Worm (Caenorhabditis elegans) whole organism, L1 larva: ENCODE results near the gene C35A5.3.
A peak's percentile ranks its signal among the peaks of the same experiment; 100 is the strongest.

Experiments used
- alr-1 ChIP-seq: fragments of 200-800 bp; sonication (Bioruptor generic); optimal IDR thresholded peaks from 2 replicates; lab custom pipeline; 2018; ENCODE audit warnings: borderline replicate concordance, mild to moderate bottlenecking, missing genetic modification characterization, missing compliant biosample characterization
- ama-1 ChIP-seq: fragments of 150-350 bp; optimal IDR thresholded peaks from 2 replicates; lab custom pipeline; 2014
- ceh-63 ChIP-seq: fragments of 200-800 bp; sonication (Bioruptor generic); optimal IDR thresholded peaks from 2 replicates; lab custom pipeline; 2018; ENCODE audit warnings: mild to moderate bottlenecking, missing genetic modification characterization, missing compliant biosample characterization
- ceh-82 ChIP-seq, 3 experiments: fragments of 150-350 bp in 1 of 3; sonication (generic microtip) in 2 of 3; optimal IDR thresholded peaks; 2 replicates each; lab custom pipeline; 2014 to 2017; ENCODE audit warnings: missing biosample characterization in 3 of 3, missing genetic modification characterization in 3 of 3
- ceh-88 ChIP-seq: fragments of 200-800 bp; sonication (Bioruptor generic); IDR thresholded peaks from 2 replicates; pipeline ENCODE4 v1.3.6; 2022; ENCODE audit warnings: missing genetic modification characterization, missing compliant biosample characterization
- egl-13 ChIP-seq: sonication (generic microtip); optimal IDR thresholded peaks from 2 replicates; lab custom pipeline; 2016; ENCODE audit warnings: missing genotype, missing genetic modification reagents, missing genetic modification characterization, missing compliant biosample characterization
- egl-27 ChIP-seq, 2 experiments: fragments of 150-350 bp in 1 of 2; sonication (generic microtip); optimal IDR thresholded peaks; 3 replicates each; lab custom pipeline; 2017 to 2018; ENCODE audit warnings: missing biosample characterization in 2 of 2, missing genetic modification characterization in 2 of 2, missing genetic modification reagents in 2 of 2
- fkh-10 ChIP-seq: sonication (generic microtip); optimal IDR thresholded peaks from 2 replicates; lab custom pipeline; 2017; ENCODE audit warnings: missing biosample characterization, missing genetic modification reagents, missing genetic modification characterization
- hlh-4 ChIP-seq: sonication (generic microtip); optimal IDR thresholded peaks from 2 replicates; lab custom pipeline; 2016; ENCODE audit warnings: mild to moderate bottlenecking, missing genetic modification characterization, missing compliant biosample characterization
- isw-1 ChIP-seq: fragments of 200-800 bp; sonication (Bioruptor generic); IDR thresholded peaks from 2 replicates; pipeline ENCODE4 v1.3.6; 2022; ENCODE audit warnings: missing genetic modification characterization, missing compliant biosample characterization
- lin-13 ChIP-seq: fragments of 150-350 bp; optimal IDR thresholded peaks from 2 replicates; lab custom pipeline; 2014; ENCODE audit warnings: missing biosample characterization, missing genetic modification reagents, missing genetic modification characterization
- nhr-11 ChIP-seq: fragments of 150-350 bp; optimal IDR thresholded peaks from 2 replicates; lab custom pipeline; 2014; ENCODE audit warnings: missing biosample characterization, missing genetic modification characterization
- nhr-237 ChIP-seq: fragments of 150-350 bp; optimal IDR thresholded peaks from 2 replicates; lab custom pipeline; 2014; ENCODE audit warnings: missing biosample characterization, missing genetic modification characterization
- unc-62 ChIP-seq: fragments of 150-350 bp; optimal IDR thresholded peaks from 2 replicates; lab custom pipeline; 2014; ENCODE audit warnings: missing biosample characterization, missing genetic modification reagents, missing genetic modification characterization

ce11 chrV:10468190-10468589 lies 33.0 kb downstream of the C35A5.3 start, which contains the start of gene egl-9:
- TF ChIP-seq ama-1 (lab: Kevin White, UChicago) (peak; percentile 64), hlh-4 (no peak), egl-27 (tag; optimal IDR thresholded peaks at IDR 0.05; lab: Kevin White, UChicago) (no peak), nhr-237 (tag; lab: Kevin White, UChicago) (no peak), ceh-88 (GFP tag; lab: Robert Waterston, UW) (no peak), egl-13 (tag; lab: Kevin White, UChicago) (no peak), lin-13 (GFP tag; lab: Kevin White, UChicago) (no peak), ceh-82 (tag; optimal IDR thresholded peaks at IDR 0.05; lab: Kevin White, UChicago) (no peak), alr-1 (tag; lab: Kevin White, UChicago) (no peak), isw-1 (GFP tag; lab: Robert Waterston, UW) (no peak), nhr-11 (tag; lab: Kevin White, UChicago) (no peak), unc-62 (GFP tag; lab: Kevin White, UChicago) (no peak), ceh-63 (GFP tag; lab: Kevin White, UChicago) (no peak), fkh-10 (GFP tag; lab: Kevin White, UChicago) (no peak)
